Worm (Caenorhabditis elegans) whole organism, late embryonic: ENCODE data around the gene grl-11.

Experiments used
- C38D4.7 ChIP-seq: fragments of 200-800 bp; sonication (Bioruptor generic); optimal IDR thresholded peaks from 2 replicates; lab custom pipeline; 2018; ENCODE audit warnings: mild to moderate bottlenecking, missing genetic modification characterization, moderate library complexity, missing compliant biosample characterization
- T23F11.4 ChIP-seq: fragments of 200-800 bp; sonication (Bioruptor generic); optimal IDR thresholded peaks from 2 replicates; lab custom pipeline; 2018; ENCODE audit warnings: mild to moderate bottlenecking, missing genetic modification characterization, missing compliant biosample characterization
- ahr-1 ChIP-seq: sonication (generic microtip); optimal IDR thresholded peaks from 2 replicates; lab custom pipeline; 2016; ENCODE audit warnings: missing genetic modification characterization, missing compliant biosample characterization
- ceh-14 ChIP-seq: sonication (generic microtip); optimal IDR thresholded peaks from 2 replicates; lab custom pipeline; 2016; ENCODE audit warnings: missing genotype, missing genetic modification characterization, missing compliant biosample characterization
- ceh-18 ChIP-seq: sonication (generic microtip); optimal IDR thresholded peaks from 2 replicates; lab custom pipeline; 2016; ENCODE audit warnings: missing genetic modification characterization, missing compliant biosample characterization
- ceh-19 ChIP-seq: fragments of 200-800 bp; sonication (Bioruptor generic); optimal IDR thresholded peaks from 2 replicates; lab custom pipeline; 2018; ENCODE audit warnings: mild to moderate bottlenecking, missing genetic modification characterization, missing compliant biosample characterization
- ceh-30 ChIP-seq: fragments of 150-350 bp; optimal IDR thresholded peaks from 2 replicates; lab custom pipeline; 2014; ENCODE audit warnings: missing biosample characterization, missing genetic modification characterization
- ceh-48 ChIP-seq: sonication (generic microtip); optimal IDR thresholded peaks from 2 replicates; lab custom pipeline; 2016; ENCODE audit warnings: missing genetic modification characterization, inconsistent platforms, missing compliant biosample characterization
- ceh-6 ChIP-seq: fragments of 200-800 bp; sonication (Bioruptor generic); optimal IDR thresholded peaks from 2 replicates; lab custom pipeline; 2018; ENCODE audit warnings: mild to moderate bottlenecking, missing genetic modification characterization, missing compliant biosample characterization
- ceh-9 ChIP-seq: sonication (generic microtip); optimal IDR thresholded peaks from 2 replicates; lab custom pipeline; 2016; ENCODE audit warnings: mild to moderate bottlenecking, missing genetic modification characterization, inconsistent platforms, missing compliant biosample characterization
- elt-2 ChIP-seq: sonication (generic microtip); optimal IDR thresholded peaks from 2 replicates; lab custom pipeline; 2016; ENCODE audit warnings: missing genetic modification reagents, missing genetic modification characterization, missing compliant biosample characterization
- ets-4 ChIP-seq: sonication (generic microtip); optimal IDR thresholded peaks from 2 replicates; lab custom pipeline; 2016; ENCODE audit warnings: missing genetic modification characterization, missing compliant biosample characterization
- eyg-1 ChIP-seq: sonication (generic microtip); optimal IDR thresholded peaks from 2 replicates; lab custom pipeline; 2016; ENCODE audit warnings: missing genotype, missing genetic modification characterization, missing compliant biosample characterization
- fax-1 ChIP-seq: sonication (generic microtip); optimal IDR thresholded peaks from 2 replicates; lab custom pipeline; 2016; ENCODE audit warnings: missing genotype, missing genetic modification characterization, missing compliant biosample characterization
- gmeb-2 ChIP-seq: sonication (generic microtip); optimal IDR thresholded peaks from 2 replicates; lab custom pipeline; 2016; ENCODE audit warnings: missing genetic modification characterization, inconsistent platforms, missing compliant biosample characterization
- hlh-15 ChIP-seq: sonication (generic microtip); optimal IDR thresholded peaks from 2 replicates; lab custom pipeline; 2016; ENCODE audit warnings: missing genetic modification characterization, missing compliant biosample characterization
- hlh-6 ChIP-seq: sonication (generic microtip); optimal IDR thresholded peaks from 2 replicates; lab custom pipeline; 2016; ENCODE audit warnings: missing genotype, missing genetic modification characterization, missing compliant biosample characterization
- hlh-8 ChIP-seq: sonication (generic microtip); optimal IDR thresholded peaks from 2 replicates; lab custom pipeline; 2016; ENCODE audit warnings: missing genotype, missing genetic modification characterization, missing compliant biosample characterization
- lim-6 ChIP-seq: sonication (generic microtip); optimal IDR thresholded peaks from 2 replicates; lab custom pipeline; 2016; ENCODE audit warnings: missing genetic modification characterization, missing compliant biosample characterization
- madf-2 ChIP-seq: sonication (generic microtip); optimal IDR thresholded peaks from 2 replicates; lab custom pipeline; 2017; ENCODE audit warnings: missing genetic modification characterization, missing compliant biosample characterization
- nfya-1 ChIP-seq: sonication (generic microtip); optimal IDR thresholded peaks from 2 replicates; lab custom pipeline; 2017; ENCODE audit warnings: missing genetic modification characterization, mild to moderate bottlenecking, missing compliant biosample characterization, antibody characterized with exemption, moderate library complexity
- nhr-11 ChIP-seq: fragments of 150-350 bp; optimal IDR thresholded peaks from 2 replicates; lab custom pipeline; 2014; ENCODE audit warnings: missing biosample characterization, missing genetic modification characterization
- odd-2 ChIP-seq: sonication (generic microtip); optimal IDR thresholded peaks from 2 replicates; lab custom pipeline; 2017; ENCODE audit warnings: antibody characterized with exemption, mild to moderate bottlenecking, missing genetic modification characterization, missing compliant biosample characterization
- pag-3 ChIP-seq: sonication (generic microtip); optimal IDR thresholded peaks from 2 replicates; lab custom pipeline; 2016; ENCODE audit warnings: missing compliant biosample characterization, missing genetic modification characterization, borderline replicate concordance
- pha-2 ChIP-seq: sonication (generic microtip); optimal IDR thresholded peaks from 2 replicates; lab custom pipeline; 2017; ENCODE audit warnings: mild to moderate bottlenecking, missing genetic modification characterization, missing compliant biosample characterization
- pha-4 ChIP-seq: fragments of 150-350 bp; optimal IDR thresholded peaks from 2 replicates; lab custom pipeline; 2018; ENCODE audit warnings: missing biosample characterization, missing genetic modification reagents, missing genetic modification characterization
- pqm-1 ChIP-seq: sonication (generic microtip); optimal IDR thresholded peaks from 2 replicates; lab custom pipeline; 2016; ENCODE audit warnings: missing genetic modification characterization, missing compliant biosample characterization
- rnt-1 ChIP-seq: sonication (generic microtip); optimal IDR thresholded peaks from 2 replicates; lab custom pipeline; 2016; ENCODE audit warnings: missing genetic modification characterization, missing compliant biosample characterization
- sdc-2 ChIP-seq: sonication (generic microtip); optimal IDR thresholded peaks from 2 replicates; lab custom pipeline; 2016; ENCODE audit warnings: missing genotype, missing genetic modification characterization, missing compliant biosample characterization
- ttx-3 ChIP-seq: sonication (generic microtip); optimal IDR thresholded peaks from 2 replicates; lab custom pipeline; 2016; ENCODE audit warnings: missing genetic modification reagents, missing genetic modification characterization, missing compliant biosample characterization
- unc-55 ChIP-seq: sonication (generic microtip); optimal IDR thresholded peaks from 2 replicates; lab custom pipeline; 2017; ENCODE audit warnings: missing biosample characterization, missing genetic modification reagents, missing genetic modification characterization
- zip-5 ChIP-seq: sonication (generic microtip); optimal IDR thresholded peaks from 2 replicates; lab custom pipeline; 2016; ENCODE audit warnings: missing genetic modification characterization, missing compliant biosample characterization
- ztf-16 ChIP-seq: sonication (generic microtip); optimal IDR thresholded peaks from 2 replicates; lab custom pipeline; 2017; ENCODE audit warnings: missing genetic modification characterization, missing compliant biosample characterization

grl-11 gene

DNA sequence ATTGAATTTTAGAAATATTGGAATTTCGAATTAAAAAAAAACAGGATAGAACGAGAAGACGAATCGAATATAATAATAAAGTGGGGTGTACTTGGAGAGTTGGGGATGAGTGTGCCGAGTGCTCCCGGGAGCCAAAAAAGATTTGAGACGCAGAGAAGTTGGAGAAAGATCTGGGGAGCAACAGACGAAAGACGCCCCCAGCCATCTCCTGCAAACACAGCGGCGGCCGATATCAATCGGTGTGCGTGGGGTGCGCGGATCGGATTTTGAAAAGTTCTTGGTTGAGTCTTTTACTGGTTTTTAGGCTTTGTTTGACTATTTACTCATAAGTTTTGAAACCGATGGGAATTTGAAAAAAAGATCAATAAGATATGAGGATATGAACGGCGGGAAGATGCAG is 35.6 kb upstream of the grl-11 start, which contains the start of gene nhl-1:
Gene nhl-1 (minus strand): TSS at position 101 of the 400 bp plus-strand sequence.
- TF ChIP-seq hlh-15 (tag; lab: Kevin White, UChicago) (no peak), ets-4 (tag; lab: Kevin White, UChicago) (no peak), ttx-3 (tag; lab: Kevin White, UChicago) (no peak), C38D4.7 (GFP tag; lab: Kevin White, UChicago) (no peak), pha-4 (no peak), odd-2 (tag; lab: Kevin White, UChicago) (no peak), ceh-30 (tag; lab: Kevin White, UChicago) (no peak), pqm-1 (tag; lab: Kevin White, UChicago) (no peak), ceh-14 (no peak), ceh-9 (no peak), ahr-1 (tag; lab: Kevin White, UChicago) (no peak), nhr-11 (tag; lab: Kevin White, UChicago) (no peak), rnt-1 (no peak), lim-6 (tag; lab: Kevin White, UChicago) (no peak), T23F11.4 (no peak), hlh-8 (no peak), ceh-6 (no peak), ceh-48 (tag; lab: Kevin White, UChicago) (no peak), zip-5 (tag; lab: Kevin White, UChicago) (no peak), unc-55 (no peak)
- TF ChIP-seq, all 69 proteins: peak for 0

DNA sequence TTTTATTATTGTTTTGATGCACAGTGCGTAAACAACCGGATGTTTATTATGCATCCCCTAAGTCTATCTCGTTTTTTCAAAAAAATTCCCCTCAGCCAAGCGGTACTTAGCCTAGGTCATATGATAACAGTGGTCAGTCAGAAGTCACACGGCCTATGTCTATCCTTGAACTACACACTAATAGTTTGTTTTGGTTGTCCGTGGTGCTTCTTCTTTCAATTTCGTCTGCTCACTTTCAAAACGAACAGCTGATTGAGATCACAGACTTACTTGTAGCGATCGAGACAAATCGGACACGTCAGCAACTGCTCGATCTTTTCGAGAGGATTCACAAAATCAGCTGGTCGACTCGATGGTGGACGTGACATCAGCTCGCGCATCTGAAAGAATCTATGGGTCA is 34.8 kb upstream of the grl-11 start:
- no peak for TF ChIP-seq pag-3 (tag; lab: Kevin White, UChicago)
- no peak for TF ChIP-seq ceh-14

DNA sequence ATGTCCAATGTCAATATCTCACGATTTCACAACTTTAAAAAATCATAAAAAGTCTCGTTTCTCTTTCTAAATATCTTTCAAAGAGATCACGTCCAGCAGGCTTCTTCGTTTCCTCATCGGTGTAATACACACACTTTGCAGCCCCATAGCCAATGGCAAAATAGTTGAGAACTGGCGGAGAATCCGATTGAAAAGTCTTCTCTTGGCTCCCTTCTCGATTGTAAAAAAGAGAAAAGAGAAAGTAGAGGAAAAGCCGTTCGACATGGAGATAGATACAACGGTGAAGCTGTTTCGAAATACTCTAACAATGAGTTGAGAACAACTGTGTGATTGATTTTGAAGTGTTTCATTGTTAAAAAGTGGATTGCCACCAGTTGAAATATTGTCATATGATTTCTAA is 33.6 kb upstream of the grl-11 start:
- peak; percentile 19 for TF ChIP-seq ceh-18 (tag; lab: Kevin White, UChicago)
- peak; percentile 33 for TF ChIP-seq nfya-1 (tag; lab: Kevin White, UChicago)
- no peak for TF ChIP-seq ceh-19 (GFP tag; lab: Kevin White, UChicago)

DNA sequence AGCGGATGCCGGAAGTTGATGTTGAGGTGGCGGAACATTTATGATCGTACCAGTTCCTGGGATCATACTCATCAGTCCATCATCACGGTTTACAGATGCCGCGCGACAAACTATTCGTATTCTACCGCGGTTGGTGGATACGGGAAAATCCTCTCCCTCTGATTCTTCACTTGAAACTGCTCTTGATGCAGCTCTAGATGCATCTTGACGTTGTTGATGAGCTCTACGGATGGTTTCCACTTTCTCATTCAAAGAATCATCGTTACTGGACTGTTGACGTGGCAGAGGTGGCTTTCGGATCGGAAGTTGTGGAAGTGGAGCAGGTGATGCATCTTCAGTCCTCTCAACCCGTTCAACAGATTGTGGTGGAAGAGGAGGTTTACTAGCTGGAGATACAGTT is 31.0 kb upstream of the grl-11 start:
- no peak for TF ChIP-seq T23F11.4
- TF ChIP-seq sdc-2 (tag; lab: Kevin White, UChicago) = no peak
- no peak for TF ChIP-seq ztf-16
- no peak for TF ChIP-seq pag-3 (tag; lab: Kevin White, UChicago)
- no peak for TF ChIP-seq zip-5 (tag; lab: Kevin White, UChicago)
- no peak for TF ChIP-seq eyg-1
- no peak for TF ChIP-seq fax-1 (tag; lab: Kevin White, UChicago)
- no peak for TF ChIP-seq ceh-48 (tag; lab: Kevin White, UChicago)
- TF ChIP-seq pha-2 = no peak
- no peak for TF ChIP-seq odd-2 (tag; lab: Kevin White, UChicago)
- TF ChIP-seq ceh-9 = no peak

DNA sequence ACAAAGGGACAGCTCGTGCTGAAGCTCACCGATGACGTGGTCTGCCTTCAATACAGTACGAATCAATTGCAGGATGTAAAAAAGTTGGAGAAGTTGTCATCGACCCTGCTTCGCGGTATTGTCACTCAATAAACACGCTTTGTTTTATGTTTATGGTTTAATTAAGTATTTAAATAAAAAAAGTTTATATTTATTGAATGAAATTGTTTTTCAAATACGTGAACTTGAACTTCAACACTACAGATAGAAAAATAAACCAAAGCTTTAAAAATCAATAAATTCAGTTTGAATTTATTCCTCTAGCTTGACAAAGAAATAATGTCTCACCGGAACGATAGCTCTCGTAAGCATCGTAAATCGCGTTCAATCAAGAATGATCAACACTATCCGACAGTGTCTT is 27.6 kb upstream of the grl-11 start, which contains the start of gene ZK512.8:
Gene ZK512.8 (plus strand): TSS at position 301 of the 400 bp plus-strand sequence.
- TF ChIP-seq hlh-6 (tag; lab: Kevin White, UChicago) (no peak), nfya-1 (tag; lab: Kevin White, UChicago) (no peak), ceh-19 (GFP tag; lab: Kevin White, UChicago) (no peak), madf-2 (tag; lab: Kevin White, UChicago) (no peak), elt-2 (no peak), gmeb-2 (tag; lab: Kevin White, UChicago) (no peak)
